Worm (Caenorhabditis elegans): ENCODE measurements around the gene srbc-12.
"Not testable (repeated sequence)": the region's sequence is repeated elsewhere in the genome, so short reads cannot be mapped to it uniquely, and the experiment has no call there.

DNA sequence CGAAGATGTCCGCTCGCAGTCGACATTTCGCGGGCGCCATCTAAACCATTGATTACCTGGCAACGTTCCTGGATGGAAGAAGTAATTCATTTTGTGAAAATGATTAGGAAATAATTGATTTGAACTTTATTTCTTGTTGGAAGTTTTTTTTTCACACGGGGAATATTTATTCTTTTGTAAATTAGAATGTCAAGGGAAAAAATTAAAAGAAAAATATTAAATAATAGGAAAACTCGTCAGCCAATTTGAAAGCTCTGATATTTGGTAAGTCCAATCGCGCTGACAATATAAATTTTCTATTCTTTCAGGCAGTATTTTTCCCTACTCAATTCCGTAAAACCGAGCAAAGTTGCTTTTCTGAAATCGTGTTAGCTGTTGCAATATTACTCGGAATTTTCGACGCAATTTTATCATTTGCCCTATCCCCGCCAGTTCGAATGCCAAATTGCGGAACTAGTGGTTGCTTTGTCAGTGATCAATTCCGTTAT lies 10.6 kb upstream of the srbc-12 start, which contains the start of the genes K09C6.7 and K09C6.10:
- not testable (repeated sequence) for TF ChIP-seq lsy-2 (tag; optimal IDR thresholded peaks at IDR 0.05); dpl-1 (GFP tag; optimal IDR thresholded peaks at IDR 0.05); lin-13 (GFP tag; optimal IDR thresholded peaks at IDR 0.05); ama-1 (optimal IDR thresholded peaks at IDR 0.05); vab-15 (tag; optimal IDR thresholded peaks at IDR 0.05); fos-1 (tag; optimal IDR thresholded peaks at IDR 0.05); fkh-4 (tag; optimal IDR thresholded peaks at IDR 0.05; ENCODE audit: borderline replicate concordance)

Data from whole organism, L1 larva.